Fruit fly (Drosophila melanogaster) S2 (cell line): ENCODE results near the gene CG31391.

ENCODE experiments used
- CG8478 ChIP-seq: fragments of >200 bp; optimal IDR thresholded peaks from 2 replicates; lab custom pipeline; 2018
- CTCF ChIP-seq, 2 experiments: fragments of >200 bp; optimal IDR thresholded peaks; 2 replicates each; lab custom pipeline; 2018

- TF ChIP-seq CG8478 (lab: Kevin White, UChicago) (no peak), CTCF (optimal IDR thresholded peaks at IDR 0.05; lab: Kevin White, UChicago) (no peak)
Measured at dm6 chr3R:10711148-10711547, 6.3 kb upstream of the CG31391 start, which contains the start of gene CG14689.
